Worm (Caenorhabditis elegans) whole organism, L1 larva: ENCODE measurements around the gene F59G1.4.

ENCODE experiments used
- aha-1 ChIP-seq: fragments of 150-350 bp; optimal IDR thresholded peaks from 2 replicates; lab custom pipeline; 2014; ENCODE audit warnings: missing biosample characterization, missing genetic modification characterization
- alr-1 ChIP-seq: fragments of 200-800 bp; sonication (Bioruptor generic); optimal IDR thresholded peaks from 2 replicates; lab custom pipeline; 2018; ENCODE audit warnings: borderline replicate concordance, mild to moderate bottlenecking, missing genetic modification characterization, missing compliant biosample characterization
- aly-2 ChIP-seq: fragments of 150-350 bp; optimal IDR thresholded peaks from 2 replicates; lab custom pipeline; 2014; ENCODE audit warnings: missing biosample characterization, missing genetic modification characterization
- ama-1 ChIP-seq: fragments of 150-350 bp; optimal IDR thresholded peaks from 2 replicates; lab custom pipeline; 2014
- ceh-63 ChIP-seq: fragments of 200-800 bp; sonication (Bioruptor generic); optimal IDR thresholded peaks from 2 replicates; lab custom pipeline; 2018; ENCODE audit warnings: mild to moderate bottlenecking, missing genetic modification characterization, missing compliant biosample characterization
- ceh-88 ChIP-seq: fragments of 200-800 bp; sonication (Bioruptor generic); IDR thresholded peaks from 2 replicates; pipeline ENCODE4 v1.3.6; 2022; ENCODE audit warnings: missing genetic modification characterization, missing compliant biosample characterization
- dpl-1 ChIP-seq, 3 experiments: fragments of 150-350 bp in 2 of 3; sonication (generic microtip) in 1 of 3; optimal IDR thresholded peaks; 2 replicates each; lab custom pipeline; 2014 to 2017; ENCODE audit warnings: missing biosample characterization in 3 of 3, missing genetic modification characterization in 3 of 3, missing genetic modification reagents in 3 of 3
- dsc-1 ChIP-seq: sonication (generic microtip); optimal IDR thresholded peaks from 2 replicates; lab custom pipeline; 2016; ENCODE audit warnings: mild to moderate bottlenecking, missing genetic modification characterization, missing compliant biosample characterization
- efl-1 ChIP-seq, 4 experiments: fragments of 150-350 bp; optimal IDR thresholded peaks in 3 of 4; peaks in 1 of 4; 1 replicate in 1 of 4; 2 replicates in 3 of 4; lab custom pipeline; 2014; ENCODE audit warnings: missing biosample characterization in 2 of 4, missing genetic modification characterization in 2 of 4, missing genetic modification reagents in 2 of 4
- egl-13 ChIP-seq: sonication (generic microtip); optimal IDR thresholded peaks from 2 replicates; lab custom pipeline; 2016; ENCODE audit warnings: missing genotype, missing genetic modification reagents, missing genetic modification characterization, missing compliant biosample characterization
- elt-2 ChIP-seq: sonication (generic microtip); optimal IDR thresholded peaks from 2 replicates; lab custom pipeline; 2016; ENCODE audit warnings: missing genetic modification characterization, mild to moderate bottlenecking, inconsistent platforms, missing compliant biosample characterization, missing genetic modification reagents
- ets-5 ChIP-seq: fragments of 200-800 bp; sonication (Bioruptor generic); IDR thresholded peaks from 2 replicates; pipeline ENCODE4 v1.3.6; 2022; ENCODE audit warnings: missing genetic modification characterization, missing compliant biosample characterization
- fkh-10 ChIP-seq: sonication (generic microtip); optimal IDR thresholded peaks from 2 replicates; lab custom pipeline; 2017; ENCODE audit warnings: missing biosample characterization, missing genetic modification reagents, missing genetic modification characterization
- fkh-8 ChIP-seq: sonication (generic microtip); optimal IDR thresholded peaks from 2 replicates; lab custom pipeline; 2016; ENCODE audit warnings: mild to moderate bottlenecking, missing genetic modification characterization, missing compliant biosample characterization
- fos-1 ChIP-seq: fragments of 150-350 bp; optimal IDR thresholded peaks from 2 replicates; lab custom pipeline; 2014; ENCODE audit warnings: missing biosample characterization, missing genetic modification characterization
- isw-1 ChIP-seq: fragments of 200-800 bp; sonication (Bioruptor generic); IDR thresholded peaks from 2 replicates; pipeline ENCODE4 v1.3.6; 2022; ENCODE audit warnings: missing genetic modification characterization, missing compliant biosample characterization
- lin-13 ChIP-seq: fragments of 150-350 bp; optimal IDR thresholded peaks from 2 replicates; lab custom pipeline; 2014; ENCODE audit warnings: missing biosample characterization, missing genetic modification reagents, missing genetic modification characterization
- lin-14 ChIP-seq: fragments of 200-800 bp; sonication (Bioruptor generic); optimal IDR thresholded peaks from 2 replicates; lab custom pipeline; 2018; ENCODE audit warnings: mild to moderate bottlenecking, missing genetic modification characterization, moderate library complexity, missing compliant biosample characterization
- lin-35 ChIP-seq, 2 experiments: fragments of 150-350 bp; optimal IDR thresholded peaks; 2 replicates each; lab custom pipeline; 2014; ENCODE audit warnings: missing biosample characterization in 2 of 2, missing genetic modification characterization in 2 of 2, missing genetic modification reagents in 2 of 2
- lin-39 ChIP-seq: fragments of 150-350 bp; optimal IDR thresholded peaks from 2 replicates; lab custom pipeline; 2014; ENCODE audit warnings: missing biosample characterization, missing genetic modification reagents, missing genetic modification characterization
- lir-3 ChIP-seq: sonication (generic microtip); optimal IDR thresholded peaks from 2 replicates; lab custom pipeline; 2016; ENCODE audit warnings: mild to moderate bottlenecking, missing genetic modification characterization, moderate library complexity, missing compliant biosample characterization; ENCODE audit not compliant: poor library complexity
- lsy-2 ChIP-seq, 2 experiments: fragments of 150-350 bp; optimal IDR thresholded peaks; 2 replicates each; lab custom pipeline; 2014; ENCODE audit warnings: missing biosample characterization in 2 of 2, missing genetic modification characterization in 2 of 2
- mab-9 ChIP-seq: fragments of 200-800 bp; sonication (Bioruptor generic); IDR thresholded peaks from 2 replicates; pipeline ENCODE4 v1.3.6; 2022; ENCODE audit warnings: missing genetic modification reagents, missing genetic modification characterization, missing compliant biosample characterization
- nhr-11 ChIP-seq: fragments of 150-350 bp; optimal IDR thresholded peaks from 2 replicates; lab custom pipeline; 2014; ENCODE audit warnings: missing biosample characterization, missing genetic modification characterization
- nhr-20 ChIP-seq: sonication (generic microtip); optimal IDR thresholded peaks from 2 replicates; lab custom pipeline; 2016; ENCODE audit warnings: mild to moderate bottlenecking, missing genetic modification characterization, missing compliant biosample characterization
- nhr-237 ChIP-seq: fragments of 150-350 bp; optimal IDR thresholded peaks from 2 replicates; lab custom pipeline; 2014; ENCODE audit warnings: missing biosample characterization, missing genetic modification characterization
- nhr-28 ChIP-seq: fragments of 150-350 bp; optimal IDR thresholded peaks from 2 replicates; lab custom pipeline; 2014; ENCODE audit warnings: missing biosample characterization, missing genetic modification characterization
- nhr-47 ChIP-seq: sonication (generic microtip); optimal IDR thresholded peaks from 2 replicates; lab custom pipeline; 2016; ENCODE audit warnings: mild to moderate bottlenecking, missing genetic modification characterization, moderate library complexity, missing compliant biosample characterization
- nhr-71 ChIP-seq: sonication (generic microtip); optimal IDR thresholded peaks from 2 replicates; lab custom pipeline; 2016; ENCODE audit warnings: mild to moderate bottlenecking, missing genetic modification characterization, moderate library complexity, missing compliant biosample characterization
- nhr-76 ChIP-seq: sonication (generic microtip); optimal IDR thresholded peaks from 2 replicates; lab custom pipeline; 2017; ENCODE audit warnings: missing biosample characterization, missing genetic modification characterization
- nhr-84 ChIP-seq: sonication (generic microtip); optimal IDR thresholded peaks from 2 replicates; lab custom pipeline; 2017; ENCODE audit warnings: missing biosample characterization, missing genetic modification characterization
- nhr-85 ChIP-seq: sonication (generic microtip); peaks from one replicate; lab custom pipeline; 2016; ENCODE audit warnings: missing genetic modification characterization, inconsistent platforms, missing compliant biosample characterization
- pqm-1 ChIP-seq: sonication (generic microtip); optimal IDR thresholded peaks from 3 replicates; lab custom pipeline; 2017; ENCODE audit warnings: missing biosample characterization, missing genetic modification characterization
- rnt-1 ChIP-seq: sonication (generic microtip); optimal IDR thresholded peaks from 2 replicates; lab custom pipeline; 2016; ENCODE audit warnings: mild to moderate bottlenecking, missing genetic modification characterization, moderate library complexity, missing compliant biosample characterization
- sox-4 ChIP-seq: sonication (generic microtip); optimal IDR thresholded peaks from 2 replicates; lab custom pipeline; 2016; ENCODE audit warnings: missing genetic modification characterization, missing compliant biosample characterization
- sptf-1 ChIP-seq: fragments of 150-350 bp; optimal IDR thresholded peaks from 2 replicates; lab custom pipeline; 2014; ENCODE audit warnings: missing biosample characterization, missing genetic modification characterization
- sup-37 ChIP-seq: fragments of 200-800 bp; sonication (Bioruptor generic); optimal IDR thresholded peaks from 2 replicates; lab custom pipeline; 2018; ENCODE audit warnings: mild to moderate bottlenecking, missing genetic modification characterization, missing compliant biosample characterization
- tbx-2 ChIP-seq: sonication (generic microtip); optimal IDR thresholded peaks from 2 replicates; lab custom pipeline; 2016; ENCODE audit warnings: missing genetic modification characterization, missing compliant biosample characterization
- unc-30 ChIP-seq: sonication (generic microtip); optimal IDR thresholded peaks from 2 replicates; lab custom pipeline; 2017; ENCODE audit warnings: missing biosample characterization, missing genetic modification characterization
- unc-62 ChIP-seq: fragments of 150-350 bp; optimal IDR thresholded peaks from 2 replicates; lab custom pipeline; 2014; ENCODE audit warnings: missing biosample characterization, missing genetic modification reagents, missing genetic modification characterization
- unc-86 ChIP-seq: sonication (generic microtip); optimal IDR thresholded peaks from 2 replicates; lab custom pipeline; 2016; ENCODE audit warnings: missing genetic modification characterization, missing compliant biosample characterization
- unc-98 ChIP-seq: fragments of 200-800 bp; sonication (Bioruptor generic); IDR thresholded peaks from 2 replicates; pipeline ENCODE4 v1.3.6; 2022; ENCODE audit warnings: missing genetic modification characterization, missing compliant biosample characterization
- vab-15 ChIP-seq: sonication (generic microtip); optimal IDR thresholded peaks from 2 replicates; lab custom pipeline; 2017; ENCODE audit warnings: missing genotype, mild to moderate bottlenecking, missing genetic modification characterization, missing compliant biosample characterization

The F59G1.4 gene

ce11 chrII:5948681-5949080 is 52.7 kb downstream of the F59G1.4 start (continued):
- TF ChIP-seq lsy-2 (tag; optimal IDR thresholded peaks at IDR 0.05; lab: Kevin White, UChicago), result peak in 1 of 2 experiments; percentile 3
- TF ChIP-seq fkh-8, result peak; percentile 38
- TF ChIP-seq alr-1 (tag; lab: Kevin White, UChicago), result no peak
- no peak for TF ChIP-seq egl-13 (tag; lab: Kevin White, UChicago)
- TF ChIP-seq rnt-1 (tag; lab: Kevin White, UChicago), result no peak
- TF ChIP-seq efl-1 (optimal IDR thresholded peaks at IDR 0.05; lab: Kevin White, UChicago), result no peak
- no peak for TF ChIP-seq efl-1 (GFP tag; optimal IDR thresholded peaks at IDR 0.05 in 1 of 2; lab: Kevin White, UChicago)
- TF ChIP-seq nhr-85 (tag; lab: Kevin White, UChicago), result no peak

DNA sequence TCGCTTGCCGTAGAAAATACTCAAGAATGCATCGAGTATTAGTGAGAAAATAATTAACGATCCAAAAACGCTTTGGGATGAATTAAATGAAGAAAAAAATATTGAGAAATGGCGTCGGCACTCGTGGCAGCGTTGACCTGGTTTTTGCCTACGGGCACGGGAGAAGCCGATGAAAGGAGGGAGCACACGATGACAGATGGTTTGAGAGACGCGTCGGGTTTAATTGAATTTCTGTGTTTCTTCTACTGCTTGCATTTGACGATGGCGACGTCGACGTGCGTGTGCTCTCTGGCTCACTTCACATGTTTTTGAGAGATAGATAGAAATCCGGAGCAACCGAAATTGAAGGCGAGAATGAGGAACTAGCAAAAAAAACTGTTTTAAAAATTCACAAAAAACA is 54.7 kb downstream of the F59G1.4 start:
- TF ChIP-seq fkh-10 (GFP tag; lab: Kevin White, UChicago), result peak; percentile 13
- no peak for TF ChIP-seq ets-5 (GFP tag; lab: Robert Waterston, UW)
- TF ChIP-seq lin-14 (GFP tag; lab: Kevin White, UChicago), result peak; percentile 55
- no peak for TF ChIP-seq fos-1 (tag; lab: Kevin White, UChicago)
- TF ChIP-seq mab-9 (GFP tag; lab: Robert Waterston, UW), result no peak
- TF ChIP-seq ama-1 (lab: Kevin White, UChicago), result no peak
- TF ChIP-seq nhr-11, result no peak
- TF ChIP-seq tbx-2 (tag; lab: Kevin White, UChicago), result no peak
- no peak for TF ChIP-seq lin-13
- TF ChIP-seq dsc-1 (tag; lab: Kevin White, UChicago), result peak; percentile 72
- TF ChIP-seq nhr-76 (tag; lab: Kevin White, UChicago), result no peak
- no peak for TF ChIP-seq nhr-84
- no peak for TF ChIP-seq sptf-1 (tag; lab: Kevin White, UChicago)
- TF ChIP-seq lin-39 (tag; lab: Kevin White, UChicago), result no peak
- TF ChIP-seq nhr-20 (tag; lab: Kevin White, UChicago), result no peak
- TF ChIP-seq pqm-1 (tag; lab: Kevin White, UChicago), result no peak
- peak; percentile 28 for TF ChIP-seq nhr-47 (tag; lab: Kevin White, UChicago)
- TF ChIP-seq ceh-63 (GFP tag; lab: Kevin White, UChicago), result peak; percentile 31
- no peak for TF ChIP-seq aha-1 (tag; lab: Kevin White, UChicago)
- TF ChIP-seq unc-98 (GFP tag; lab: Robert Waterston, UW), result no peak
- TF ChIP-seq nhr-71 (tag; lab: Kevin White, UChicago), result no peak
- TF ChIP-seq dpl-1 (GFP tag; optimal IDR thresholded peaks at IDR 0.05; lab: Kevin White, UChicago), result no peak
- TF ChIP-seq aly-2 (tag; lab: Kevin White, UChicago), result no peak
- TF ChIP-seq unc-62, result no peak
- no peak for TF ChIP-seq ceh-88
- no peak for TF ChIP-seq sox-4 (tag; lab: Kevin White, UChicago)
- TF ChIP-seq isw-1 (GFP tag; lab: Robert Waterston, UW), result no peak
- TF ChIP-seq nhr-237 (tag; lab: Kevin White, UChicago), result no peak
- TF ChIP-seq egl-13 (tag; lab: Kevin White, UChicago), result no peak
- TF ChIP-seq lir-3 (tag; lab: Kevin White, UChicago), result no peak
- no peak for TF ChIP-seq unc-30 (tag; lab: Kevin White, UChicago)
- no peak for TF ChIP-seq elt-2 (tag; lab: Kevin White, UChicago)
- no peak for TF ChIP-seq nhr-28
- no peak for TF ChIP-seq sup-37 (GFP tag; lab: Kevin White, UChicago)
- no peak for TF ChIP-seq unc-86 (tag; lab: Kevin White, UChicago)
- no peak for TF ChIP-seq lin-35 (GFP tag; optimal IDR thresholded peaks at IDR 0.05; lab: Kevin White, UChicago)
- no peak for TF ChIP-seq vab-15 (tag; lab: Kevin White, UChicago)
